Worm (Caenorhabditis elegans) whole organism, L2 larva: ENCODE measurements around the gene F54E2.5.
A peak's percentile ranks its signal among the peaks of the same experiment; 100 is the strongest.

ENCODE experiments used
- C34F6.9 ChIP-seq: fragments of 150-350 bp; optimal IDR thresholded peaks from 2 replicates; lab custom pipeline; 2014; ENCODE audit warnings: missing biosample characterization, missing genetic modification characterization
- F13H6.1 ChIP-seq: sonication (generic microtip); optimal IDR thresholded peaks from 2 replicates; lab custom pipeline; 2016; ENCODE audit warnings: missing genetic modification characterization, missing compliant biosample characterization
- R02D3.7 ChIP-seq: fragments of 150-350 bp; optimal IDR thresholded peaks from 2 replicates; lab custom pipeline; 2014; ENCODE audit warnings: missing biosample characterization, missing genetic modification characterization
- Y55F3AM.14 ChIP-seq: fragments of 200-800 bp; sonication (Bioruptor generic); optimal IDR thresholded peaks from 2 replicates; lab custom pipeline; 2018; ENCODE audit warnings: mild to moderate bottlenecking, missing genetic modification characterization, missing compliant biosample characterization
- ZK546.5 ChIP-seq: sonication (generic microtip); optimal IDR thresholded peaks from 2 replicates; lab custom pipeline; 2017; ENCODE audit warnings: missing biosample characterization, missing genetic modification characterization
- alr-1 ChIP-seq: fragments of 150-350 bp; optimal IDR thresholded peaks from 2 replicates; lab custom pipeline; 2014; ENCODE audit warnings: missing biosample characterization, missing genetic modification characterization
- aly-2 ChIP-seq: fragments of 150-350 bp; optimal IDR thresholded peaks from 2 replicates; lab custom pipeline; 2014; ENCODE audit warnings: missing biosample characterization, missing genetic modification characterization
- blmp-1 ChIP-seq: sonication (generic microtip); optimal IDR thresholded peaks from 2 replicates; lab custom pipeline; 2017; ENCODE audit warnings: missing genetic modification characterization, mild to moderate bottlenecking, missing compliant biosample characterization, antibody characterized with exemption, moderate library complexity; ENCODE audit not compliant: insufficient read depth
- ceh-16 ChIP-seq: fragments of 150-350 bp; optimal IDR thresholded peaks from 2 replicates; lab custom pipeline; 2014; ENCODE audit warnings: missing biosample characterization, missing genetic modification characterization
- crh-2 ChIP-seq: sonication (generic microtip); optimal IDR thresholded peaks from 2 replicates; lab custom pipeline; 2017; ENCODE audit warnings: missing biosample characterization, missing genetic modification characterization
- dmd-4 ChIP-seq: sonication (generic microtip); optimal IDR thresholded peaks from 2 replicates; lab custom pipeline; 2017; ENCODE audit warnings: missing biosample characterization, missing genetic modification characterization
- egl-27 ChIP-seq: sonication (generic microtip); optimal IDR thresholded peaks from 3 replicates; lab custom pipeline; 2017; ENCODE audit warnings: missing biosample characterization, missing genetic modification reagents, missing genetic modification characterization
- elt-3 ChIP-seq: sonication (generic microtip); optimal IDR thresholded peaks from 2 replicates; lab custom pipeline; 2017; ENCODE audit warnings: missing biosample characterization, missing genetic modification characterization
- fos-1 ChIP-seq: fragments of 150-350 bp; optimal IDR thresholded peaks from 2 replicates; lab custom pipeline; 2014; ENCODE audit warnings: missing biosample characterization, missing genetic modification characterization
- gmeb-1 ChIP-seq: fragments of 150-350 bp; optimal IDR thresholded peaks from 2 replicates; lab custom pipeline; 2014; ENCODE audit warnings: missing biosample characterization, missing genetic modification characterization
- lin-13 ChIP-seq: fragments of 150-350 bp; optimal IDR thresholded peaks from 2 replicates; lab custom pipeline; 2014; ENCODE audit warnings: missing biosample characterization, missing genetic modification reagents, missing genetic modification characterization
- lin-39 ChIP-seq: fragments of 150-350 bp; optimal IDR thresholded peaks from 2 replicates; lab custom pipeline; 2014; ENCODE audit warnings: missing biosample characterization, missing genetic modification reagents, missing genetic modification characterization
- lsy-2 ChIP-seq, 2 experiments: fragments of 150-350 bp in 1 of 2; sonication (generic microtip) in 1 of 2; optimal IDR thresholded peaks; 2 replicates each; lab custom pipeline; 2014 to 2017; ENCODE audit warnings: missing biosample characterization in 2 of 2, missing genetic modification characterization in 2 of 2
- mab-5 ChIP-seq: fragments of 150-350 bp; optimal IDR thresholded peaks from 2 replicates; lab custom pipeline; 2014; ENCODE audit warnings: missing biosample characterization, missing genetic modification characterization
- mbf-1 ChIP-seq: sonication (generic microtip); optimal IDR thresholded peaks from 2 replicates; lab custom pipeline; 2017; ENCODE audit warnings: missing biosample characterization, missing genetic modification characterization
- mdl-1 ChIP-seq, 2 experiments: fragments of 150-350 bp in 1 of 2; sonication (generic microtip) in 1 of 2; optimal IDR thresholded peaks; 2 replicates each; lab custom pipeline; 2017; ENCODE audit warnings: missing biosample characterization in 2 of 2, missing genetic modification characterization in 2 of 2
- nhr-129 ChIP-seq: fragments of 150-350 bp; optimal IDR thresholded peaks from 2 replicates; lab custom pipeline; 2014; ENCODE audit warnings: missing biosample characterization, missing genetic modification characterization
- nhr-21 ChIP-seq: fragments of 150-350 bp; optimal IDR thresholded peaks from 2 replicates; lab custom pipeline; 2014; ENCODE audit warnings: missing biosample characterization, missing genetic modification characterization
- nhr-23 ChIP-seq: fragments of 150-350 bp; optimal IDR thresholded peaks from 2 replicates; lab custom pipeline; 2014; ENCODE audit warnings: missing biosample characterization, missing genetic modification reagents, missing genetic modification characterization
- nhr-237 ChIP-seq: fragments of 150-350 bp; optimal IDR thresholded peaks from 2 replicates; lab custom pipeline; 2014; ENCODE audit warnings: missing biosample characterization, missing genetic modification characterization
- nhr-25 ChIP-seq: fragments of 150-350 bp; sonication (generic microtip); optimal IDR thresholded peaks from 3 replicates; lab custom pipeline; 2014; ENCODE audit warnings: missing biosample characterization, missing genetic modification characterization
- nhr-6 ChIP-seq: fragments of 150-350 bp; optimal IDR thresholded peaks from 2 replicates; lab custom pipeline; 2014; ENCODE audit warnings: missing biosample characterization, missing genetic modification characterization
- nhr-77 ChIP-seq: fragments of 150-350 bp; optimal IDR thresholded peaks from 2 replicates; lab custom pipeline; 2014; ENCODE audit warnings: missing biosample characterization, missing genetic modification characterization
- sma-3 ChIP-seq: sonication (generic microtip); optimal IDR thresholded peaks from 2 replicates; lab custom pipeline; 2016; ENCODE audit warnings: missing genetic modification reagents, missing genetic modification characterization, missing compliant biosample characterization
- sma-9 ChIP-seq, 2 experiments: fragments of 150-350 bp in 1 of 2; sonication (generic microtip) in 1 of 2; optimal IDR thresholded peaks; 2 replicates each; lab custom pipeline; 2014 to 2016; ENCODE audit warnings: missing genetic modification characterization in 2 of 2, mild to moderate bottlenecking in 1 of 2, missing biosample characterization in 1 of 2, missing compliant biosample characterization in 1 of 2, missing genetic modification reagents in 1 of 2, moderate library complexity in 1 of 2
- snpc-4 ChIP-seq: fragments of 150-350 bp; optimal IDR thresholded peaks from 2 replicates; lab custom pipeline; 2014; ENCODE audit warnings: missing biosample characterization, missing genetic modification characterization
- unc-39 ChIP-seq: fragments of 150-350 bp; optimal IDR thresholded peaks from 2 replicates; lab custom pipeline; 2014; ENCODE audit warnings: missing biosample characterization, missing genetic modification characterization
- unc-62 ChIP-seq: fragments of 150-350 bp; optimal IDR thresholded peaks from 2 replicates; lab custom pipeline; 2014; ENCODE audit warnings: missing biosample characterization, missing genetic modification reagents, missing genetic modification characterization
- zag-1 ChIP-seq: fragments of 150-350 bp; optimal IDR thresholded peaks from 2 replicates; lab custom pipeline; 2014; ENCODE audit warnings: missing biosample characterization, missing genetic modification characterization
- ztf-1 ChIP-seq: fragments of 200-800 bp; sonication (Bioruptor generic); conservative IDR thresholded peaks from 2 replicates; pipeline ENCODE4 v1.3.6; 2022; ENCODE audit warnings: missing genetic modification characterization, missing compliant biosample characterization
- ztf-11 ChIP-seq: sonication (generic microtip); optimal IDR thresholded peaks from 2 replicates; lab custom pipeline; 2017; ENCODE audit warnings: missing biosample characterization, missing genetic modification characterization
- ztf-4 ChIP-seq: fragments of 150-350 bp; optimal IDR thresholded peaks from 2 replicates; lab custom pipeline; 2014; ENCODE audit warnings: missing biosample characterization, missing genetic modification characterization

F54E2.5 gene

DNA sequence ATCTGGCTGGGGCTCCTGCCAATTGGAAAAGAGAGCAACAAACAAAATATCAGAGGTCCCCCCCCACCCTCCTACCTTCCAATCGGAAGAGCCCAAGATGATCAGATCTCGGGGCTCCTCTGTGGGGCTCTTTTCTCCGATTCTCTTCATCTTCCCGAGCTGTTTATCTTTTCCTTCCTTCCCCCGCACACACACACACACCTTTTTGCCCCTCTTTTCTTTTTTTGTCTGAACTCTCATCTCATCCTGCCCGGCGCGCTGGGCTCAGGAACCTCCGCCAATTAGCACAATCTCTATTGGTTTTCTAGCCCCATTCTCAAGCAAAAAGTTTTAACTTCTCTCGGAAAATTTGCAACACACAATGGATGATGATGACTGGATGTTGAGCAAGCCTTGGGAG lies 12.6 kb downstream of the F54E2.5 start:
- TF ChIP-seq fos-1 (tag; lab: Kevin White, UChicago) = no peak
- TF ChIP-seq elt-3 (tag; lab: Kevin White, UChicago) = no peak
- TF ChIP-seq mab-5 (tag; lab: Kevin White, UChicago) = no peak
- no peak for TF ChIP-seq nhr-6 (tag; lab: Kevin White, UChicago)
- TF ChIP-seq Y55F3AM.14 (GFP tag; lab: Kevin White, UChicago) = no peak
- TF ChIP-seq R02D3.7 (tag; lab: Kevin White, UChicago) = no peak
- TF ChIP-seq nhr-23 (tag; lab: Kevin White, UChicago) = no peak
- no peak for TF ChIP-seq dmd-4 (tag; lab: Kevin White, UChicago)
- no peak for TF ChIP-seq blmp-1 (tag; lab: Kevin White, UChicago)
- no peak for TF ChIP-seq nhr-129 (tag; lab: Kevin White, UChicago)
- no peak for TF ChIP-seq nhr-25
- no peak for TF ChIP-seq sma-3 (GFP tag; lab: Kevin White, UChicago)
- no peak for TF ChIP-seq ztf-1 (GFP tag; lab: Robert Waterston, UW)

DNA sequence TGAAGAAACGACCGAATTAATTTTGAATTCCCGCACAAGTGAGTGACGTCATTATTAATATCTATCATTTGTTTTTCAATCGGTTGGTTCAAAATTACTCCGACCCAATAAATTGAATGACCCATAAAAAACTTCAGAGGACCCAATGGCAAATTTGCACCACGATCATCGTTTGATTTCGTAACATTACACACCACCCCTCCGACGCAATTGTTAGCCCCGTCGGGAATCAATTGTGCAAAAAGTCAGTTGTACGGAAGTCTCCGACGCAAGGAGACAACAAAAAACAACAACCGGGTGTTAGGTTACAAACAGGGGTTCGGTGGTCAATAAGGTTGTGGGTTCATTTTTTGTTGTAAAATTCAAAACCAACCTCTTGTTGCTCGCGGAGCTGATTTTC lies 13.9 kb downstream of the F54E2.5 start:
- no peak for TF ChIP-seq gmeb-1
- no peak for TF ChIP-seq blmp-1 (tag; lab: Kevin White, UChicago)
- TF ChIP-seq mbf-1 = no peak
- TF ChIP-seq nhr-129 (tag; lab: Kevin White, UChicago) = peak; percentile 43

DNA sequence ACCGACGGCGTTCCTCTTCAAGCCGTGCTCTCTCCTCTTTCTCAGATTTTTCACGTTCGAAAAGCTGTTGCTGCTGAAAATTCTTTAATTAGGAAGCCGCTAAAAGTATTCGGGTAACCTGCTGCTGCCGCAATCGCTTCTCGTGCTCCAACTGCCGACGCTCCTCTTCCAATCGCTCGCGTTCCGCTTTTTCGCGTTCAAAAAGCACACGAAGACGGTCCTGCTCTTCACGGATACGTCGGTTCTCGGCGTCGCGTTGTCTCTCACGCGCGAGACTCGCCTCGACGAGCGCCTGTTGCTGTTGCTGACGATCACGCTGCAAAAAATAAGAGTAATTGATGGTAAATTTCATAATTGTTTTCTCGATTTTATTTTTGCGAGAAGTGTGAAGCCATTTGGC lies 15.2 kb downstream of the F54E2.5 start:
- TF ChIP-seq zag-1 (no peak), ZK546.5 (tag; lab: Kevin White, UChicago) (no peak), ztf-11 (tag; lab: Kevin White, UChicago) (no peak), C34F6.9 (no peak), ztf-4 (no peak), sma-9 (GFP tag; optimal IDR thresholded peaks at IDR 0.05; lab: Kevin White, UChicago) (no peak), sma-9 (tag; optimal IDR thresholded peaks at IDR 0.05; lab: Kevin White, UChicago) (no peak), snpc-4 (tag; lab: Kevin White, UChicago) (no peak), mab-5 (tag; lab: Kevin White, UChicago) (no peak), egl-27 (tag; lab: Kevin White, UChicago) (no peak), nhr-21 (tag; lab: Kevin White, UChicago) (no peak), alr-1 (no peak)
- TF ChIP-seq, all 48 proteins: peak for 0

DNA sequence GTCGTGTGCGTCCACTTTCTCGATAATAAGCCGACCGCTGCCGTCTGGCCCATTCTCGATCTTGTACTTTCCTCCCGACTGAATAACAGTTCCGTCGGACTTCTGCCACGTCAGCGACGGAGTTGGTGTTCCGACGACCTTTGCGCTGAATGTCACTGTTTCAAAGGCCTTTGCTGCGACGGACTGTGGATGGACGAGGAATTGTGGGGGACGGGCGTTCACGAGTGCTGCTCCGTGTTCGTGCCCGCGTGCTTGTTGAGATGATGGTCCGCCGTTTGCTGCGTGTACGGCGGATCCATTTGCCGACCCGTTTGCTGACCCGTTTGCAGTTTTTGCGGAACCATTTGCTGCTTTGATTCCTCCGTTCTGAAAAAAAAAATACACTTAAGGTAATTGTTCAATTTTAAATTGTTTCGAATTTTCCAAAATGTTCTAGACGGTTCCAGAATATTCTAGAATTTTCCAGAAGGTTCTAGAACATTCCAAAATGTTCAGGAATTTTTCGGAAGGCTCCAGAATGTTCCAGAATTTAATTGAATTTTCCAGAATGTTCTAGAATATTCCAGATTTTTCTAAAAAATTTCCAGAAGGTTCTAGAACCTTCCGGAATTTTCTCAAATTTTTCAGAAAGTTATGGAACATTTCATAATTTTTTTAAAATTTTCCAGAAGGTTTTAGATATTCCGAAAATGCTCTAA lies 16.5 kb downstream of the F54E2.5 start:
- no peak for TF ChIP-seq alr-1
- no peak for TF ChIP-seq aly-2 (tag; lab: Kevin White, UChicago)
- TF ChIP-seq ceh-16 (tag; lab: Kevin White, UChicago) = no peak
- no peak for TF ChIP-seq snpc-4 (tag; lab: Kevin White, UChicago)
- TF ChIP-seq egl-27 (tag; lab: Kevin White, UChicago) = no peak
- TF ChIP-seq nhr-77 = no peak
- TF ChIP-seq mdl-1 (tag; optimal IDR thresholded peaks at IDR 0.05; lab: Kevin White, UChicago) = no peak
- no peak for TF ChIP-seq C34F6.9
- TF ChIP-seq lin-13 = no peak
- TF ChIP-seq ZK546.5 (tag; lab: Kevin White, UChicago) = no peak
- no peak for TF ChIP-seq lin-39
- no peak for TF ChIP-seq gmeb-1
- TF ChIP-seq fos-1 (tag; lab: Kevin White, UChicago) = no peak

DNA sequence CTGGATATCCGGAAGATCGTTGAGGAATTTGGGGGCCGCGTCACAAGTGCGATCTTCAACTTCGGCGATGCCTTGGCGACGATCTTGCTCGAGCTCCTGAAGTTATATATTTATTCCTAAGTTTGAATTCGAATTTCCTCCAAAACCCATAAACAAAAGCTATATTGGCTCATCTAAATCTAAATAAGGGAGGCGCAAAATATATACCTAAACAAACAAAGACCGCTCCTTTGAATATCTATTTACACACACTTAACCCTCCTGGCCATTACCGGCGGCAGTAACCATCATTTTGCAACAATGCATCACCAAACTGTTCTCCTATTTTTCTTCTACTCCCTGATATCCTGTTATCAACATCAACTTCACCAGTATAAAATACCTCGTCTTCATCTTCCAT lies 19.9 kb downstream of the F54E2.5 start, which contains the start of gene F54E2.2:
F54E2.2 (plus strand) TSS at position 301 of the 400 bp plus-strand sequence.
- TF ChIP-seq ZK546.5 (tag; lab: Kevin White, UChicago) (no peak), unc-62 (GFP tag; lab: Kevin White, UChicago) (no peak), F13H6.1 (tag; lab: Kevin White, UChicago) (no peak), mbf-1 (no peak), lsy-2 (tag; optimal IDR thresholded peaks at IDR 0.05; lab: Kevin White, UChicago) (no peak), nhr-25 (no peak), nhr-237 (tag; lab: Kevin White, UChicago) (no peak), egl-27 (tag; lab: Kevin White, UChicago) (no peak), nhr-21 (tag; lab: Kevin White, UChicago) (no peak), Y55F3AM.14 (GFP tag; lab: Kevin White, UChicago) (no peak), blmp-1 (tag; lab: Kevin White, UChicago) (no peak), ztf-4 (no peak), crh-2 (tag; lab: Kevin White, UChicago) (no peak), unc-39 (no peak)
- TF ChIP-seq, all 48 proteins: peak for 0
